Worm (Caenorhabditis elegans): ENCODE measurements around the gene Y41C4A.8.

DNA sequence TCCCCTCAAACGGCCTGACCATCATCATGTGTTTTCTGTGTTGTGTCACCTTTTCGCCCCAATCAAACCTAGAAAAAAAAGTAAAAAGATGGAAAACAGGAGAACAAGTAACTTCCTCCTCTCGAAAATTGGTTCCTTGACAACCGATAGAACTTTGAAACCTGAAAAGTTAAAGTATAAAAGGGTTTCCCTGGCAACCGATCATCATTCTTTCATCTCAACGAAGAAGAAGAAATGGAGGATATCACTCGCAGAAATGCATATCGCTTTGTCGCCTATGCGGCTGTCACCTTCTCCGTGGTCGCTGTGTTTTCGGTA, 4.9 kb downstream of the Y41C4A.8 start, which contains the start of gene col-95:
- no peak for TF ChIP-seq skn-1 (tag; optimal IDR thresholded peaks at IDR 0.05)
- no peak for TF ChIP-seq nhr-237 (tag; optimal IDR thresholded peaks at IDR 0.05)
- no peak for TF ChIP-seq egl-27 (tag; optimal IDR thresholded peaks at IDR 0.05)
- TF ChIP-seq gmeb-1 (tag; optimal IDR thresholded peaks at IDR 0.05), result no peak
- TF ChIP-seq lsy-2 (tag; optimal IDR thresholded peaks at IDR 0.05), result no peak
- no peak for TF ChIP-seq R02D3.7 (tag; optimal IDR thresholded peaks at IDR 0.05)
- TF ChIP-seq lin-13 (GFP tag; optimal IDR thresholded peaks at IDR 0.05), result no peak
- TF ChIP-seq snpc-4 (tag; optimal IDR thresholded peaks at IDR 0.05), result no peak
- no peak for TF ChIP-seq unc-62 (GFP tag; optimal IDR thresholded peaks at IDR 0.05)
- TF ChIP-seq unc-55 (GFP tag; optimal IDR thresholded peaks at IDR 0.05), result no peak
- TF ChIP-seq Y55F3AM.14 (GFP tag; optimal IDR thresholded peaks at IDR 0.05), result no peak
- TF ChIP-seq C34F6.9 (tag; optimal IDR thresholded peaks at IDR 0.05), result no peak
- no peak for TF ChIP-seq elt-1 (tag; optimal IDR thresholded peaks at IDR 0.05)
- TF ChIP-seq ztf-1 (GFP tag; conservative IDR thresholded peaks at IDR 0.05), result no peak

All from whole organism, L2 larva.